Worm (Caenorhabditis elegans) whole organism, midembryonic: ENCODE results near the gene srw-16.

Experiments
- cog-1 ChIP-seq: sonication (generic microtip); optimal IDR thresholded peaks from 2 replicates; lab custom pipeline; 2016; ENCODE audit warnings: missing genetic modification characterization, missing compliant biosample characterization
- flt-1 ChIP-seq: fragments of 200-800 bp; sonication (Bioruptor generic); IDR thresholded peaks from 2 replicates; pipeline ENCODE4 v1.3.6; 2022; ENCODE audit warnings: missing genetic modification characterization, missing compliant biosample characterization
- klf-2 ChIP-seq: fragments of 200-800 bp; sonication (Bioruptor generic); conservative IDR thresholded peaks from 2 replicates; pipeline ENCODE4 v1.3.6; 2022; ENCODE audit warnings: missing genetic modification reagents, missing genetic modification characterization, missing compliant biosample characterization
- med-1 ChIP-seq: sonication (generic microtip); optimal IDR thresholded peaks from 2 replicates; lab custom pipeline; 2017; ENCODE audit warnings: missing genetic modification characterization, mild to moderate bottlenecking, missing compliant biosample characterization, antibody characterized with exemption, missing genetic modification reagents; ENCODE audit not compliant: insufficient read depth
- ref-1 ChIP-seq: fragments of 200-800 bp; sonication (Bioruptor generic); conservative IDR thresholded peaks from 2 replicates; pipeline ENCODE4 v1.3.6; 2022; ENCODE audit warnings: missing genetic modification reagents, missing genetic modification characterization, missing compliant biosample characterization
- tab-1 ChIP-seq: fragments of 200-800 bp; sonication (Bioruptor generic); IDR thresholded peaks from 2 replicates; pipeline ENCODE4 v1.3.6; 2022; ENCODE audit warnings: missing genetic modification characterization, missing compliant biosample characterization
- ztf-23 ChIP-seq: fragments of 200-800 bp; sonication (Bioruptor generic); IDR thresholded peaks from 2 replicates; pipeline ENCODE4 v1.3.6; 2022; ENCODE audit warnings: missing genetic modification reagents, missing genetic modification characterization, missing compliant biosample characterization

DNA sequence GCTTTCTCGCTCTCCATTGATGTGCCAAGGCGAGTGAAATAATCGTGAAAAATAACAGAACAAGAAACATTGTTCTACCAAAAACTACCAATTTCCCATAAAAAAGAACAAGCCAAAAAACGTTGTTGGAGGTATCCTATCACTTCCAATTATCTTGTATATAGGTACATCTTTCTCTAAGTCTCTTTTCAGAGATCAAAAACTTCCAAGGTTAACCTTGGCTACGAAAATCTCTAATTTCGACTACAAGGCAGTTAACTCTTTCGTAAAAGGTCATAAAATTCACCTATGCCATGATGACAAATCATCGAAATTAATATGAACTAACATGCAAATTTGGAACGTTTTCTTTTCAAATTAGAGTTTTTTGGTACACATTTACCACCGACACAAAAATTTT is 13.2 kb upstream of the srw-16 start, which contains the start of gene cyp-34A1:
- TF ChIP-seq tab-1 (no peak), flt-1 (GFP tag; lab: Robert Waterston, UW) (no peak), cog-1 (tag; lab: Kevin White, UChicago) (no peak), ztf-23 (GFP tag; lab: Robert Waterston, UW) (no peak), med-1 (GFP tag; lab: Kevin White, UChicago) (no peak), ref-1 (GFP tag; lab: Robert Waterston, UW) (no peak), klf-2 (GFP tag; lab: Robert Waterston, UW) (no peak)
